Fruit fly (Drosophila melanogaster): ENCODE results near the gene CG6293.
A peak's percentile ranks its signal among the peaks of the same experiment; 100 is the strongest.

Gene CG6293

dm6 chr3R:10276002-10276401 lies 35.4 kb downstream of the CG6293 start (continued):
- TF ChIP-seq Eip78C (GFP tag) (peak; percentile 68), achi (GFP tag; optimal IDR thresholded peaks at IDR 0.05) (peak; percentile 42), CG6163 (GFP tag; IDR thresholded peaks at IDR 0.05) (peak; percentile 58; the same call in 2 of the 3 replicates), CG11762 (GFP tag; optimal IDR thresholded peaks at IDR 0.05; ENCODE audit: insufficient read depth) (no peak)

dm6 chr3R:10274829-10275228 lies 36.6 kb downstream of the CG6293 start:
- TF ChIP-seq Eip78C (GFP tag) (no peak), CG32006 (GFP tag; optimal IDR thresholded peaks at IDR 0.05) (peak; percentile 8)

- TF ChIP-seq svp (GFP tag), result no peak
- no peak for TF ChIP-seq spab (GFP tag; optimal IDR thresholded peaks at IDR 0.05)
- TF ChIP-seq fd59A (GFP tag; optimal IDR thresholded peaks at IDR 0.05), result no peak
- no peak for TF ChIP-seq Ets21C (GFP tag; optimal IDR thresholded peaks at IDR 0.05)
- TF ChIP-seq Eip75B (GFP tag; optimal IDR thresholded peaks at IDR 0.05), result no peak
- no peak for TF ChIP-seq CG6276 (GFP tag; optimal IDR thresholded peaks at IDR 0.05)
- no peak for TF ChIP-seq CG32006 (GFP tag; optimal IDR thresholded peaks at IDR 0.05)
- TF ChIP-seq acj6 (GFP tag; optimal IDR thresholded peaks at IDR 0.05), result no peak
- TF ChIP-seq CG6808 (GFP tag; optimal IDR thresholded peaks at IDR 0.05), result no peak
- no peak for TF ChIP-seq Sox15 (GFP tag; optimal IDR thresholded peaks at IDR 0.05)
- TF ChIP-seq Hr38 (GFP tag; optimal IDR thresholded peaks at IDR 0.05), result no peak
- TF ChIP-seq CG8319 (GFP tag; optimal IDR thresholded peaks at IDR 0.05), result no peak
- no peak for TF ChIP-seq Ets96B (tag; optimal IDR thresholded peaks at IDR 0.05)
- no peak for TF ChIP-seq fkh (GFP tag; optimal IDR thresholded peaks at IDR 0.05)
- no peak for TF ChIP-seq Met (GFP tag; optimal IDR thresholded peaks at IDR 0.05)
- no peak for TF ChIP-seq fd85E (GFP tag; optimal IDR thresholded peaks at IDR 0.05)
- no peak for TF ChIP-seq CG34406 (GFP tag; optimal IDR thresholded peaks at IDR 0.05)
- no peak for TF ChIP-seq CG31627 (GFP tag; optimal IDR thresholded peaks at IDR 0.05)
- TF ChIP-seq Hr4 (GFP tag; optimal IDR thresholded peaks at IDR 0.05), result no peak
- no peak for TF ChIP-seq net (GFP tag; optimal IDR thresholded peaks at IDR 0.05)
Measured at dm6 chr3R:10274306-10274705, 37.1 kb downstream of the CG6293 start.

- TF ChIP-seq eg (GFP tag; IDR thresholded peaks at IDR 0.05) (peak; percentile 80), fd59A (GFP tag; optimal IDR thresholded peaks at IDR 0.05) (no peak), net (GFP tag; optimal IDR thresholded peaks at IDR 0.05) (peak; percentile 57), dsx (GFP tag; optimal IDR thresholded peaks at IDR 0.05; ENCODE audit: poor library complexity, severe bottlenecking) (no peak), CG15336 (GFP tag; IDR thresholded peaks at IDR 0.05) (peak; percentile 67), CG6854 (GFP tag; optimal IDR thresholded peaks at IDR 0.05) (no peak), Eip78C (GFP tag) (peak; percentile 51), ss (GFP tag; optimal IDR thresholded peaks at IDR 0.05) (no peak), pdm3 (GFP tag; optimal IDR thresholded peaks at IDR 0.05) (peak; percentile 36), CG32006 (GFP tag; optimal IDR thresholded peaks at IDR 0.05) (peak; percentile 60), salr (GFP tag; optimal IDR thresholded peaks at IDR 0.05) (peak in 1 of 2 experiments; percentile 30), CG10631 (GFP tag; optimal IDR thresholded peaks at IDR 0.05) (peak; percentile 16), CG11294 (GFP tag; IDR thresholded peaks at IDR 0.05) (peak; percentile 35; the same call in 1 of the 2 replicates), CG31627 (GFP tag; optimal IDR thresholded peaks at IDR 0.05) (no peak), CG1621 (tag; optimal IDR thresholded peaks at IDR 0.05) (no peak), CG3919 (GFP tag; optimal IDR thresholded peaks at IDR 0.05) (peak; percentile 9), CG11762 (GFP tag; optimal IDR thresholded peaks at IDR 0.05; ENCODE audit: insufficient read depth) (peak; percentile 11), Hr4 (GFP tag; optimal IDR thresholded peaks at IDR 0.05) (peak; percentile 45), Ets96B (tag; optimal IDR thresholded peaks at IDR 0.05) (no peak), CG6163 (GFP tag; IDR thresholded peaks at IDR 0.05) (peak; percentile 69), CG6276 (GFP tag; optimal IDR thresholded peaks at IDR 0.05) (peak; percentile 43), OdsH (GFP tag; optimal IDR thresholded peaks at IDR 0.05) (peak; percentile 44), CG6792 (GFP tag; optimal IDR thresholded peaks at IDR 0.05) (no peak), CG8119 (GFP tag; IDR thresholded peaks at IDR 0.05) (peak; percentile 55; the same call in 1 of the 3 replicates)
Measured at dm6 chr3R:10272695-10273094, 38.7 kb downstream of the CG6293 start.
